Worm (Caenorhabditis elegans) whole organism, L1 larva: ENCODE results near the gene F22F7.11.

ENCODE experiments used
- C04F5.9 ChIP-seq: sonication (generic microtip); optimal IDR thresholded peaks from 2 replicates; lab custom pipeline; 2016; ENCODE audit warnings: missing genetic modification characterization, missing compliant biosample characterization
- C16A3.4 ChIP-seq: fragments of 150-350 bp; optimal IDR thresholded peaks from 2 replicates; lab custom pipeline; 2014; ENCODE audit warnings: missing biosample characterization, missing genetic modification characterization
- C34B4.2 ChIP-seq: sonication (generic microtip); optimal IDR thresholded peaks from 2 replicates; lab custom pipeline; 2017; ENCODE audit warnings: mild to moderate bottlenecking, missing genetic modification characterization, missing compliant biosample characterization
- Y116A8C.19 ChIP-seq: sonication (generic microtip); optimal IDR thresholded peaks from 2 replicates; lab custom pipeline; 2016; ENCODE audit warnings: missing compliant biosample characterization, missing genetic modification characterization, borderline replicate concordance
- aha-1 ChIP-seq: fragments of 150-350 bp; optimal IDR thresholded peaks from 2 replicates; lab custom pipeline; 2014; ENCODE audit warnings: missing biosample characterization, missing genetic modification characterization
- blmp-1 ChIP-seq: fragments of 150-350 bp; optimal IDR thresholded peaks from 2 replicates; lab custom pipeline; 2014; ENCODE audit warnings: missing biosample characterization, missing genetic modification characterization
- ceh-8 ChIP-seq: fragments of 200-800 bp; sonication (Bioruptor generic); optimal IDR thresholded peaks from 2 replicates; lab custom pipeline; 2018; ENCODE audit warnings: mild to moderate bottlenecking, missing genetic modification characterization, moderate library complexity, missing compliant biosample characterization
- ceh-82 ChIP-seq, 3 experiments: fragments of 150-350 bp in 1 of 3; sonication (generic microtip) in 2 of 3; optimal IDR thresholded peaks; 2 replicates each; lab custom pipeline; 2014 to 2017; ENCODE audit warnings: missing biosample characterization in 3 of 3, missing genetic modification characterization in 3 of 3
- ceh-88 ChIP-seq: fragments of 200-800 bp; sonication (Bioruptor generic); IDR thresholded peaks from 2 replicates; pipeline ENCODE4 v1.3.6; 2022; ENCODE audit warnings: missing genetic modification characterization, missing compliant biosample characterization
- efl-1 ChIP-seq, 4 experiments: fragments of 150-350 bp; optimal IDR thresholded peaks in 3 of 4; peaks in 1 of 4; 1 replicate in 1 of 4; 2 replicates in 3 of 4; lab custom pipeline; 2014; ENCODE audit warnings: missing biosample characterization in 2 of 4, missing genetic modification characterization in 2 of 4, missing genetic modification reagents in 2 of 4
- efl-3 ChIP-seq: fragments of 200-800 bp; sonication (Bioruptor generic); optimal IDR thresholded peaks from 2 replicates; lab custom pipeline; 2018; ENCODE audit warnings: mild to moderate bottlenecking, missing genetic modification characterization, missing compliant biosample characterization
- ets-5 ChIP-seq: fragments of 200-800 bp; sonication (Bioruptor generic); IDR thresholded peaks from 2 replicates; pipeline ENCODE4 v1.3.6; 2022; ENCODE audit warnings: missing genetic modification characterization, missing compliant biosample characterization
- fkh-4 ChIP-seq: sonication (generic microtip); optimal IDR thresholded peaks from 2 replicates; lab custom pipeline; 2016; ENCODE audit warnings: missing compliant biosample characterization, missing genetic modification characterization, borderline replicate concordance
- fkh-8 ChIP-seq: sonication (generic microtip); optimal IDR thresholded peaks from 2 replicates; lab custom pipeline; 2016; ENCODE audit warnings: mild to moderate bottlenecking, missing genetic modification characterization, missing compliant biosample characterization
- fos-1 ChIP-seq: fragments of 150-350 bp; optimal IDR thresholded peaks from 2 replicates; lab custom pipeline; 2014; ENCODE audit warnings: missing biosample characterization, missing genetic modification characterization
- grh-1 ChIP-seq: fragments of 200-800 bp; sonication (Bioruptor generic); IDR thresholded peaks from 2 replicates; pipeline ENCODE4 v1.3.6; 2022; ENCODE audit warnings: missing genetic modification reagents, missing genetic modification characterization, missing compliant biosample characterization
- hlh-17 ChIP-seq: fragments of 200-800 bp; sonication (Bioruptor generic); optimal IDR thresholded peaks from 2 replicates; lab custom pipeline; 2018; ENCODE audit warnings: missing genetic modification characterization, mild to moderate bottlenecking, missing compliant biosample characterization, moderate library complexity, borderline replicate concordance
- hlh-4 ChIP-seq: sonication (generic microtip); optimal IDR thresholded peaks from 2 replicates; lab custom pipeline; 2016; ENCODE audit warnings: mild to moderate bottlenecking, missing genetic modification characterization, missing compliant biosample characterization
- hpl-2 ChIP-seq: fragments of 150-350 bp; optimal IDR thresholded peaks from 2 replicates; lab custom pipeline; 2014; ENCODE audit warnings: missing biosample characterization, missing genetic modification reagents, missing genetic modification characterization
- isw-1 ChIP-seq: fragments of 200-800 bp; sonication (Bioruptor generic); IDR thresholded peaks from 2 replicates; pipeline ENCODE4 v1.3.6; 2022; ENCODE audit warnings: missing genetic modification characterization, missing compliant biosample characterization
- jun-1 ChIP-seq: fragments of 150-350 bp; optimal IDR thresholded peaks from 2 replicates; lab custom pipeline; 2014; ENCODE audit warnings: missing biosample characterization, missing genetic modification reagents, missing genetic modification characterization
- lin-14 ChIP-seq: fragments of 200-800 bp; sonication (Bioruptor generic); optimal IDR thresholded peaks from 2 replicates; lab custom pipeline; 2018; ENCODE audit warnings: mild to moderate bottlenecking, missing genetic modification characterization, moderate library complexity, missing compliant biosample characterization
- lin-15B ChIP-seq: fragments of 150-350 bp; sonication (generic microtip); optimal IDR thresholded peaks from 3 replicates; lab custom pipeline; 2014; ENCODE audit warnings: missing biosample characterization, missing genetic modification characterization
- lin-35 ChIP-seq, 2 experiments: fragments of 150-350 bp; optimal IDR thresholded peaks; 2 replicates each; lab custom pipeline; 2014; ENCODE audit warnings: missing biosample characterization in 2 of 2, missing genetic modification characterization in 2 of 2, missing genetic modification reagents in 2 of 2
- lir-3 ChIP-seq: sonication (generic microtip); optimal IDR thresholded peaks from 2 replicates; lab custom pipeline; 2016; ENCODE audit warnings: mild to moderate bottlenecking, missing genetic modification characterization, moderate library complexity, missing compliant biosample characterization; ENCODE audit not compliant: poor library complexity
- lsy-2 ChIP-seq, 2 experiments: fragments of 150-350 bp; optimal IDR thresholded peaks; 2 replicates each; lab custom pipeline; 2014; ENCODE audit warnings: missing biosample characterization in 2 of 2, missing genetic modification characterization in 2 of 2
- mdl-1 ChIP-seq, 2 experiments: fragments of 150-350 bp; optimal IDR thresholded peaks; 2 replicates each; lab custom pipeline; 2014 to 2017; ENCODE audit warnings: missing biosample characterization in 2 of 2, missing genetic modification characterization in 2 of 2, inconsistent platforms in 1 of 2
- mep-1 ChIP-seq: fragments of 150-350 bp; optimal IDR thresholded peaks from 2 replicates; lab custom pipeline; 2014; ENCODE audit warnings: missing biosample characterization, missing genetic modification characterization
- nhr-12 ChIP-seq: sonication (generic microtip); optimal IDR thresholded peaks from 2 replicates; lab custom pipeline; 2017; ENCODE audit warnings: missing biosample characterization, missing genetic modification characterization
- nhr-20 ChIP-seq: sonication (generic microtip); optimal IDR thresholded peaks from 2 replicates; lab custom pipeline; 2016; ENCODE audit warnings: mild to moderate bottlenecking, missing genetic modification characterization, missing compliant biosample characterization
- nhr-71 ChIP-seq: sonication (generic microtip); optimal IDR thresholded peaks from 2 replicates; lab custom pipeline; 2016; ENCODE audit warnings: mild to moderate bottlenecking, missing genetic modification characterization, moderate library complexity, missing compliant biosample characterization
- nhr-85 ChIP-seq: sonication (generic microtip); peaks from one replicate; lab custom pipeline; 2016; ENCODE audit warnings: missing genetic modification characterization, inconsistent platforms, missing compliant biosample characterization
- nhr-90 ChIP-seq: sonication (generic microtip); optimal IDR thresholded peaks from 2 replicates; lab custom pipeline; 2016; ENCODE audit warnings: mild to moderate bottlenecking, missing genetic modification characterization, missing compliant biosample characterization; ENCODE audit not compliant: poor library complexity
- pag-3 ChIP-seq: sonication (generic microtip); optimal IDR thresholded peaks from 2 replicates; lab custom pipeline; 2017; ENCODE audit warnings: missing genetic modification characterization, mild to moderate bottlenecking, missing compliant biosample characterization, antibody characterized with exemption, borderline replicate concordance; ENCODE audit not compliant: insufficient read depth
- pqm-1 ChIP-seq: sonication (generic microtip); optimal IDR thresholded peaks from 3 replicates; lab custom pipeline; 2017; ENCODE audit warnings: missing biosample characterization, missing genetic modification characterization
- rnt-1 ChIP-seq: sonication (generic microtip); optimal IDR thresholded peaks from 2 replicates; lab custom pipeline; 2016; ENCODE audit warnings: mild to moderate bottlenecking, missing genetic modification characterization, moderate library complexity, missing compliant biosample characterization
- skn-1 ChIP-seq: fragments of 150-350 bp; optimal IDR thresholded peaks from 2 replicates; lab custom pipeline; 2014; ENCODE audit warnings: missing biosample characterization, missing genetic modification characterization
- snu-23 ChIP-seq: sonication (generic microtip); optimal IDR thresholded peaks from 2 replicates; lab custom pipeline; 2016; ENCODE audit warnings: missing genetic modification characterization, missing compliant biosample characterization
- sox-4 ChIP-seq: sonication (generic microtip); optimal IDR thresholded peaks from 2 replicates; lab custom pipeline; 2016; ENCODE audit warnings: missing genetic modification characterization, missing compliant biosample characterization
- sup-37 ChIP-seq: fragments of 200-800 bp; sonication (Bioruptor generic); optimal IDR thresholded peaks from 2 replicates; lab custom pipeline; 2018; ENCODE audit warnings: mild to moderate bottlenecking, missing genetic modification characterization, missing compliant biosample characterization
- tlp-1 ChIP-seq: fragments of 150-350 bp; optimal IDR thresholded peaks from 2 replicates; lab custom pipeline; 2014; ENCODE audit warnings: missing biosample characterization, missing genetic modification characterization
- unc-130 ChIP-seq: fragments of 150-350 bp; optimal IDR thresholded peaks from 2 replicates; lab custom pipeline; 2017; ENCODE audit warnings: missing biosample characterization, missing genetic modification characterization, inconsistent platforms
- unc-98 ChIP-seq: fragments of 200-800 bp; sonication (Bioruptor generic); IDR thresholded peaks from 2 replicates; pipeline ENCODE4 v1.3.6; 2022; ENCODE audit warnings: missing genetic modification characterization, missing compliant biosample characterization
- vab-15 ChIP-seq: sonication (generic microtip); optimal IDR thresholded peaks from 2 replicates; lab custom pipeline; 2017; ENCODE audit warnings: missing genotype, mild to moderate bottlenecking, missing genetic modification characterization, missing compliant biosample characterization
- ztf-11 ChIP-seq, 2 experiments: sonication (generic microtip); optimal IDR thresholded peaks; 2 replicates each; lab custom pipeline; 2016 to 2017; ENCODE audit warnings: missing genetic modification characterization in 2 of 2, missing biosample characterization in 1 of 2, missing compliant biosample characterization in 1 of 2
- ztf-4 ChIP-seq: fragments of 150-350 bp; optimal IDR thresholded peaks from 2 replicates; lab custom pipeline; 2014; ENCODE audit warnings: missing biosample characterization, missing genetic modification characterization

The F22F7.11 gene

ce11 chrV:2135323-2135722, 15.7 kb downstream of the F22F7.11 start:
- TF ChIP-seq pqm-1 (tag; lab: Kevin White, UChicago) (no peak), snu-23 (peak; percentile 7), ceh-82 (tag; optimal IDR thresholded peaks at IDR 0.05; lab: Kevin White, UChicago) (peak in 1 of 3 experiments; percentile 42), unc-98 (GFP tag; lab: Robert Waterston, UW) (no peak), hpl-2 (GFP tag; lab: Kevin White, UChicago) (no peak), C16A3.4 (tag; lab: Kevin White, UChicago) (no peak), mdl-1 (tag; optimal IDR thresholded peaks at IDR 0.05; lab: Kevin White, UChicago) (no peak), hlh-17 (no peak), mep-1 (peak; percentile 19), nhr-12 (no peak), lin-15B (tag; lab: Kevin White, UChicago) (no peak), skn-1 (tag; lab: Kevin White, UChicago) (peak; percentile 23), rnt-1 (tag; lab: Kevin White, UChicago) (peak; percentile 62), pag-3 (tag; lab: Kevin White, UChicago) (no peak), C04F5.9 (tag; lab: Kevin White, UChicago) (no peak), nhr-85 (tag; lab: Kevin White, UChicago) (peak; percentile 72), tlp-1 (tag; lab: Kevin White, UChicago) (no peak), blmp-1 (tag; lab: Kevin White, UChicago) (peak; percentile 48), ceh-8 (no peak), nhr-20 (tag; lab: Kevin White, UChicago) (peak; percentile 1), nhr-71 (tag; lab: Kevin White, UChicago) (peak; percentile 31), jun-1 (tag; lab: Kevin White, UChicago) (peak; percentile 56), hlh-4 (tag; lab: Kevin White, UChicago) (no peak), vab-15 (tag; lab: Kevin White, UChicago) (no peak), lsy-2 (tag; optimal IDR thresholded peaks at IDR 0.05; lab: Kevin White, UChicago) (peak in 1 of 2 experiments; percentile 44), lin-14 (GFP tag; lab: Kevin White, UChicago) (peak; percentile 98), unc-130 (no peak), ets-5 (GFP tag; lab: Robert Waterston, UW) (no peak), efl-1 (optimal IDR thresholded peaks at IDR 0.05; lab: Kevin White, UChicago) (peak; percentile 4 to 17), efl-1 (GFP tag; optimal IDR thresholded peaks at IDR 0.05 in 1 of 2; lab: Kevin White, UChicago) (no peak), fkh-8 (tag; lab: Kevin White, UChicago) (peak; percentile 34), fkh-4 (tag; lab: Kevin White, UChicago) (no peak), Y116A8C.19 (no peak)
- TF ChIP-seq, all 84 proteins: peak for 14

- TF ChIP-seq lin-35 (GFP tag; optimal IDR thresholded peaks at IDR 0.05; lab: Kevin White, UChicago) (no peak), blmp-1 (tag; lab: Kevin White, UChicago) (peak; percentile 66), nhr-20 (tag; lab: Kevin White, UChicago) (peak; percentile 12)
- TF ChIP-seq, all 84 proteins: peak for 2
Measured at ce11 chrV:2137010-2137409, 17.4 kb downstream of the F22F7.11 start.

- TF ChIP-seq rnt-1 (tag; lab: Kevin White, UChicago) (peak; percentile 67), lsy-2 (tag; optimal IDR thresholded peaks at IDR 0.05; lab: Kevin White, UChicago) (peak in 1 of 2 experiments; percentile 71), fos-1 (tag; lab: Kevin White, UChicago) (no peak)
Measured at ce11 chrV:2138287-2138686, 18.7 kb downstream of the F22F7.11 start.

ce11 chrV:2139918-2140317, 20.3 kb downstream of the F22F7.11 start, which contains the start of gene F22F7.7:
TSS of gene F22F7.7 (minus strand) at chrV:2140042.
- TF ChIP-seq lir-3 (tag; lab: Kevin White, UChicago), result no peak
- TF ChIP-seq ztf-11 (tag; optimal IDR thresholded peaks at IDR 0.05; lab: Kevin White, UChicago), result no peak
- TF ChIP-seq efl-3 (GFP tag; lab: Kevin White, UChicago), result no peak
- no peak for TF ChIP-seq ztf-4 (tag; lab: Kevin White, UChicago)
- no peak for TF ChIP-seq C34B4.2
- TF ChIP-seq ceh-88 (GFP tag; lab: Robert Waterston, UW), result no peak
- no peak for TF ChIP-seq fkh-4 (tag; lab: Kevin White, UChicago)
- no peak for TF ChIP-seq nhr-90
- no peak for TF ChIP-seq aha-1 (tag; lab: Kevin White, UChicago)
- no peak for TF ChIP-seq sup-37 (GFP tag; lab: Kevin White, UChicago)
- TF ChIP-seq hlh-17, result no peak
- TF ChIP-seq hpl-2 (GFP tag; lab: Kevin White, UChicago), result no peak
- no peak for TF ChIP-seq lin-15B (tag; lab: Kevin White, UChicago)
- TF ChIP-seq unc-98 (GFP tag; lab: Robert Waterston, UW), result no peak
- TF ChIP-seq sox-4 (tag; lab: Kevin White, UChicago), result no peak
- TF ChIP-seq isw-1 (GFP tag; lab: Robert Waterston, UW), result no peak
- TF ChIP-seq grh-1, result no peak
